Worm (Caenorhabditis elegans) whole organism, early embryonic: ENCODE measurements around the gene wht-2.

ENCODE experiments used
- B0310.2 ChIP-seq: sonication (generic microtip); optimal IDR thresholded peaks from 2 replicates; lab custom pipeline; 2016; ENCODE audit warnings: mild to moderate bottlenecking, missing genetic modification characterization, missing compliant biosample characterization
- F13C5.2 ChIP-seq: sonication (generic microtip); optimal IDR thresholded peaks from 2 replicates; lab custom pipeline; 2017; ENCODE audit warnings: mild to moderate bottlenecking, missing genetic modification characterization, inconsistent platforms, missing compliant biosample characterization
- aly-1 ChIP-seq: sonication (generic microtip); optimal IDR thresholded peaks from 2 replicates; lab custom pipeline; 2016; ENCODE audit warnings: missing genetic modification characterization, missing compliant biosample characterization
- ama-1 ChIP-seq: fragments of 150-350 bp; optimal IDR thresholded peaks from 2 replicates; lab custom pipeline; 2014
- ceh-13 ChIP-seq: fragments of 200-800 bp; sonication (Bioruptor generic); optimal IDR thresholded peaks from 2 replicates; lab custom pipeline; 2018; ENCODE audit warnings: mild to moderate bottlenecking, missing genetic modification characterization, missing compliant biosample characterization
- ceh-36 ChIP-seq: sonication (generic microtip); optimal IDR thresholded peaks from 2 replicates; lab custom pipeline; 2016; ENCODE audit warnings: missing genetic modification characterization, inconsistent platforms, missing compliant biosample characterization
- ets-7 ChIP-seq: sonication (generic microtip); optimal IDR thresholded peaks from 2 replicates; lab custom pipeline; 2016; ENCODE audit warnings: missing genotype, missing genetic modification characterization, missing compliant biosample characterization
- flt-1 ChIP-seq: fragments of 200-800 bp; sonication (Bioruptor generic); IDR thresholded peaks from 2 replicates; pipeline ENCODE4 v1.3.6; 2022; ENCODE audit warnings: missing genetic modification characterization, missing compliant biosample characterization
- hmbx-1 ChIP-seq: sonication (generic microtip); optimal IDR thresholded peaks from 2 replicates; lab custom pipeline; 2016; ENCODE audit warnings: mild to moderate bottlenecking, missing genetic modification characterization, missing compliant biosample characterization
- hmg-4 ChIP-seq: fragments of 200-800 bp; sonication (Bioruptor generic); optimal IDR thresholded peaks from 2 replicates; lab custom pipeline; 2018; ENCODE audit warnings: mild to moderate bottlenecking, missing genetic modification characterization, missing compliant biosample characterization
- hnd-1 ChIP-seq: sonication (generic microtip); optimal IDR thresholded peaks from 2 replicates; lab custom pipeline; 2016; ENCODE audit warnings: missing genetic modification characterization, missing compliant biosample characterization
- pes-1 ChIP-seq: fragments of 200-800 bp; sonication (Bioruptor generic); IDR thresholded peaks from 2 replicates; pipeline ENCODE4 v1.3.6; 2022; ENCODE audit warnings: missing genetic modification reagents, missing genetic modification characterization, missing compliant biosample characterization
- scrt-1 ChIP-seq: fragments of 200-800 bp; sonication (Bioruptor generic); IDR thresholded peaks from 2 replicates; pipeline ENCODE4 v1.3.6; 2022; ENCODE audit warnings: missing genetic modification characterization, missing compliant biosample characterization
- sea-1 ChIP-seq: fragments of 200-800 bp; sonication (Bioruptor generic); conservative IDR thresholded peaks from 2 replicates; pipeline ENCODE4 v1.3.6; 2022; ENCODE audit warnings: missing genetic modification characterization, missing compliant biosample characterization
- tbx-11 ChIP-seq: fragments of 200-800 bp; sonication (Bioruptor generic); IDR thresholded peaks from 2 replicates; pipeline ENCODE4 v1.3.6; 2022; ENCODE audit warnings: missing genetic modification characterization, missing compliant biosample characterization
- tbx-37 ChIP-seq: fragments of 200-800 bp; sonication (Bioruptor generic); conservative IDR thresholded peaks from 2 replicates; pipeline ENCODE4 v1.3.6; 2022; ENCODE audit warnings: missing genetic modification reagents, missing genetic modification characterization, missing compliant biosample characterization
- tra-4 ChIP-seq: sonication (generic microtip); optimal IDR thresholded peaks from 2 replicates; lab custom pipeline; 2017; ENCODE audit warnings: missing genetic modification characterization, missing compliant biosample characterization

wht-2 gene

ce11 chrIV:11480027-11480896 is 10.0 kb downstream of the wht-2 start, which contains the start of the genes mbf-1 and nse-4:
Gene mbf-1 (minus strand): TSS chrIV:11480369.
Gene nse-4 (plus strand): TSS chrIV:11480846.
- no peak for TF ChIP-seq ets-7 (tag; lab: Kevin White, UChicago)
- TF ChIP-seq F13C5.2, result peak; percentile 57
- no peak for TF ChIP-seq tra-4 (tag; lab: Kevin White, UChicago)
- TF ChIP-seq hmbx-1 (tag; lab: Kevin White, UChicago), result no peak
- no peak for TF ChIP-seq flt-1 (GFP tag; lab: Robert Waterston, UW)
- no peak for TF ChIP-seq aly-1 (tag; lab: Kevin White, UChicago)
- TF ChIP-seq tbx-37 (GFP tag; lab: Robert Waterston, UW), result no peak
- TF ChIP-seq hnd-1 (tag; lab: Kevin White, UChicago), result no peak
- TF ChIP-seq scrt-1, result no peak

ce11 chrIV:11486859-11487258 is 16.6 kb downstream of the wht-2 start:
- TF ChIP-seq ceh-13 (no peak), sea-1 (GFP tag; lab: Robert Waterston, UW) (no peak), pes-1 (GFP tag; lab: Robert Waterston, UW) (no peak), hmbx-1 (tag; lab: Kevin White, UChicago) (no peak), tbx-11 (GFP tag; lab: Robert Waterston, UW) (no peak), tbx-37 (GFP tag; lab: Robert Waterston, UW) (no peak), hmg-4 (GFP tag; lab: Kevin White, UChicago) (no peak), B0310.2 (no peak), ama-1 (lab: Kevin White, UChicago) (no peak), hnd-1 (tag; lab: Kevin White, UChicago) (no peak), flt-1 (GFP tag; lab: Robert Waterston, UW) (no peak), tra-4 (tag; lab: Kevin White, UChicago) (no peak)

- TF ChIP-seq hnd-1 (tag; lab: Kevin White, UChicago) (no peak), B0310.2 (no peak), hmg-4 (GFP tag; lab: Kevin White, UChicago) (no peak), scrt-1 (no peak), sea-1 (GFP tag; lab: Robert Waterston, UW) (no peak), tbx-37 (GFP tag; lab: Robert Waterston, UW) (no peak), pes-1 (GFP tag; lab: Robert Waterston, UW) (no peak)
Observed at ce11 chrIV:11487889-11488556, 17.8 kb downstream of the wht-2 start.

- TF ChIP-seq tra-4 (tag; lab: Kevin White, UChicago) (no peak), tbx-11 (GFP tag; lab: Robert Waterston, UW) (no peak), ceh-36 (tag; lab: Kevin White, UChicago) (no peak), hmg-4 (GFP tag; lab: Kevin White, UChicago) (no peak), hmbx-1 (tag; lab: Kevin White, UChicago) (no peak), ceh-13 (no peak)
Observed at ce11 chrIV:11489077-11489476, 18.8 kb downstream of the wht-2 start.

- no peak for TF ChIP-seq aly-1 (tag; lab: Kevin White, UChicago)
- no peak for TF ChIP-seq pes-1 (GFP tag; lab: Robert Waterston, UW)
- no peak for TF ChIP-seq sea-1 (GFP tag; lab: Robert Waterston, UW)
- TF ChIP-seq F13C5.2, result no peak
- no peak for TF ChIP-seq ets-7 (tag; lab: Kevin White, UChicago)
- TF ChIP-seq flt-1 (GFP tag; lab: Robert Waterston, UW), result no peak
- no peak for TF ChIP-seq hmbx-1 (tag; lab: Kevin White, UChicago)
- TF ChIP-seq tra-4 (tag; lab: Kevin White, UChicago), result no peak
- TF ChIP-seq ceh-36 (tag; lab: Kevin White, UChicago), result no peak
- TF ChIP-seq tbx-11 (GFP tag; lab: Robert Waterston, UW), result no peak
- no peak for TF ChIP-seq ama-1 (lab: Kevin White, UChicago)
- no peak for TF ChIP-seq hmg-4 (GFP tag; lab: Kevin White, UChicago)
- TF ChIP-seq tbx-37 (GFP tag; lab: Robert Waterston, UW), result no peak
- TF ChIP-seq B0310.2, result no peak
Observed at ce11 chrIV:11489610-11490339, 19.5 kb downstream of the wht-2 start.

ce11 chrIV:11491422-11491821 is 21.2 kb downstream of the wht-2 start:
- TF ChIP-seq aly-1 (tag; lab: Kevin White, UChicago) (no peak), ceh-13 (no peak), tbx-37 (GFP tag; lab: Robert Waterston, UW) (no peak), scrt-1 (no peak), tra-4 (tag; lab: Kevin White, UChicago) (no peak), tbx-11 (GFP tag; lab: Robert Waterston, UW) (no peak), hnd-1 (tag; lab: Kevin White, UChicago) (no peak), F13C5.2 (no peak), B0310.2 (no peak), ceh-36 (tag; lab: Kevin White, UChicago) (no peak), ama-1 (lab: Kevin White, UChicago) (no peak), hmg-4 (GFP tag; lab: Kevin White, UChicago) (no peak)
